Fruit fly (Drosophila melanogaster): ENCODE results near the gene SF2.

The SF2 gene

DNA sequence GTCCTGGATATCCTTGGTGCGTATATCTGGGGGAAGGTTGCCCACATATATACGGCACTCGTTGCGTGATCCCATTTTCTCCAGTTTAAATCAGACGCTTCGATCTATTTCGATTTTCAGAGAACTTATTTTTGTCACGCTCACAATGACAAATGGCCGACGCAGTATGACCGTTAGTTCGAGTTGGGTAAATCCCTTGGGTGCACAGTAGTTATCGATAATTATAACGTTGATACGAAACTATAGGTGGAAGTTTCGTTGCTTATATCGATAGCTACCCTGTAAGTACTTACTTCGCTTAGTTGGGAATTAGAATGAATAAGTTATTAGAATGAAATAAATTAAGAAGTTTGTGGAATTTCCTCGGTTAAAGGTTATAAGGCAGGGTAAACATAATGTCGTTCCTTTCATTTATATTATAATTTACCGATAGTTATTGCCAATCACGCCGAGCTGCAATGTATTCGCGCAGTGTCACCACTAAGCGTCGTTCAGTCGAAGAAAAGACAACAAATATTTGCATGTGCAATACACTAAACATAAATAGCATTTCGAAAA lies at the start of gene SF2, which contains the start of gene pad:
SF2 (minus strand) TSS at position 172 of the 558 bp plus-strand sequence.
pad (plus strand) TSS at position 502 of the 558 bp plus-strand sequence.
- TF ChIP-seq Sin3A (optimal IDR thresholded peaks at IDR 0.05) (no peak), insv (optimal IDR thresholded peaks at IDR 0.05) (no peak), psq (optimal IDR thresholded peaks at IDR 0.05) (no peak), h (optimal IDR thresholded peaks at IDR 0.05) (no peak), ttk (optimal IDR thresholded peaks at IDR 0.05) (no peak), Myc (optimal IDR thresholded peaks at IDR 0.05) (no peak)

DNA sequence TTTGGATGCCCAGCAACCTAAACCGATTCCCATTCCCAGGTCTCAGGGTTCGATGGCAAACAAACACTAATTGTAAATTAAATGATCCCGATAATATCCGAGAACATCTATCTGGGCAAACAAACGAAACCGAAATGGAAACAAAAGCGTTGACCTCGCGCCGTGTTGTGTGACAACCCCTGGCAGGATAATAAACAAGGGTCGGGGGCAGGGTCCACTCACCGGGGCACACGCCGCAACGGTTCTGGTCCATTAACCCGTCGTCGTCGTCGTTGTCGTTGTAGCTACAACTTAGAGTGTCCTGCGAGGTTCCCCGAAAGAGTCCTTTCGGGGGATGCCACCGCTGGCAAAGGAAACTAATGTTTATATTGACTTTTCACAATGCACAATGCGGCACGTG lies 47.3 kb upstream of the SF2 start:
- TF ChIP-seq Myc (optimal IDR thresholded peaks at IDR 0.05) (no peak), Sin3A (optimal IDR thresholded peaks at IDR 0.05) (no peak), h (optimal IDR thresholded peaks at IDR 0.05) (no peak), insv (optimal IDR thresholded peaks at IDR 0.05) (no peak), ttk (optimal IDR thresholded peaks at IDR 0.05) (no peak), psq (optimal IDR thresholded peaks at IDR 0.05) (no peak)

DNA sequence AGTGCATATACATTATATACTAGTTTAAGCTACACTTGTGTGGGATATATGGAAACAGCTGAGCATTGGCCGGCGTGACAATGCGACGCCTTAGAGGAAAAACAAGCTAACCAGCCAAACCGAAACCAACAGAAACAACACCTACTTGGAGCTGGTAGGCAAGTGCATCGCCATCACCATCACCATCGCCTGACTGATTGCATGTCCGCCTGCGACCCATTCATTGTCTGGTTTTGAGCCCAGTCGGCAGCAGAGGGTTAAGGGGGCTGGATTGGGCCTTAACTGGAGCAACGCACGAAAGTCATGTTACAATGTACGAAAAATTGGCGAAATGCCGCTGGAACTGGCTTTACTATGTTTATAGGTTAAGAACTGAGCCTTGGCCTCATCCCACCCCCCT lies 45.3 kb upstream of the SF2 start:
- TF ChIP-seq psq (optimal IDR thresholded peaks at IDR 0.05) (no peak), Sin3A (optimal IDR thresholded peaks at IDR 0.05) (no peak), insv (optimal IDR thresholded peaks at IDR 0.05) (no peak), h (optimal IDR thresholded peaks at IDR 0.05) (no peak), Myc (optimal IDR thresholded peaks at IDR 0.05) (no peak), ttk (optimal IDR thresholded peaks at IDR 0.05) (no peak)

DNA sequence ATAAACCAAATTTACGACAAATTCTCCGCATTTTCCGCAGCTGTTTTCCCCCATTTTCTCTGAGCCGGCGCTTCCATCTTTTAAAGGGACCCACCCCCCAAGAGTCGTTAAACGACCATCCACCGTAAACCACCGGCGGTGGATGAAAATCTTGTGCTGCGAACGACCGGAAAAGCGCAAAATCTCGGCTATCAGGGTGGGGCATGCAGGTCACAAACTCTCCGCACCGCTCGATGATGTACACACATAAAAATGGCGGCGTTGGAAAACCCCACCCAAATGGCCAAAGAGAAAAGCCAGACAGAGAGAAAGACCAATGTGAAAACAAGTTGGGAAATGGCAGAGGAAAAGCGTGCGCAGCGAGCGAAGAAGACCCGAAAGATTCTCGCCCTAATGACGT lies 43.8 kb upstream of the SF2 start:
- TF ChIP-seq Sin3A (optimal IDR thresholded peaks at IDR 0.05) (no peak), h (optimal IDR thresholded peaks at IDR 0.05) (no peak), ttk (optimal IDR thresholded peaks at IDR 0.05) (no peak), insv (optimal IDR thresholded peaks at IDR 0.05) (no peak), Myc (optimal IDR thresholded peaks at IDR 0.05) (no peak), psq (optimal IDR thresholded peaks at IDR 0.05) (no peak)

DNA sequence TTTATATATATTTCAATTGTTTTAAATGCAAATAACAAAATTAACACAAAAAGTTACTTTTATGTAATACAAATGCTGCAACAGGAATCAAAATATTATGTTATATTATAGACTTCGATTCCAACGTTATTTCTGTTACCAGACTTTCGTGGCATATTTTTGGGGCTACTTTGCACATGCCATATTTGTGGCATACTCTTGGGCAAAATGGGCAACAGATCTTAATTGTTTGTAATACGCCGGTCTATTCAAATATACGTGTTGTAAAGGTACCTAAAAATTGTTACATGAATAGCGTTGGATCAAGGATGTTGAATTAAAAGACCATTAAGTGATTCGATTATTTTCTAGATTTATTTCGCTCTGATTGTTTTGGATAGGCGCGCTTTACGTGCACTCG lies 32.3 kb upstream of the SF2 start:
- TF ChIP-seq psq (optimal IDR thresholded peaks at IDR 0.05) (no peak), Sin3A (optimal IDR thresholded peaks at IDR 0.05) (no peak), insv (optimal IDR thresholded peaks at IDR 0.05) (no peak), Myc (optimal IDR thresholded peaks at IDR 0.05) (no peak), ttk (optimal IDR thresholded peaks at IDR 0.05) (no peak), h (optimal IDR thresholded peaks at IDR 0.05) (no peak)

DNA sequence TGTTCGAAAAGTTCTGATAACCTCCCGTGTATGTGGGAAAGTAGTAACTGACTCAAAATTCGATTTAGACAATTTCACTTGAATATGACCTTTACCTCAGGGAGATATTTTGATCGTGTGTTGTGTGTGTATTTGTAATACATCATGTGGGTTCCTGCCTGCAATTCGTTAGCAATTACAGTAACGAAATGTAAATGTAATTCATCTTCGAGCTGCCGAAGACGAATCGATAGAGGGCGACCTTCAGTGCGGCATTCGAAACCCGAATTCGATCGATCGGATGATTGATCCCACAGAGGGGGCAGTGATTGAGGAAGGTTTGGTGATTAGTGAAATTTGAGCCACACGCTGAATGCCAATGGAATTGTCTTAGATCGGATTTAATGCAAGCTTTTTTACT lies 28.6 kb upstream of the SF2 start, which contains the start of gene CG10317:
CG10317 (minus strand) TSS at position 101 of the 400 bp plus-strand sequence.
- TF ChIP-seq Sin3A (optimal IDR thresholded peaks at IDR 0.05) (no peak), insv (optimal IDR thresholded peaks at IDR 0.05) (no peak), Myc (optimal IDR thresholded peaks at IDR 0.05) (no peak), ttk (optimal IDR thresholded peaks at IDR 0.05) (no peak), h (optimal IDR thresholded peaks at IDR 0.05) (no peak), psq (optimal IDR thresholded peaks at IDR 0.05) (no peak)

DNA sequence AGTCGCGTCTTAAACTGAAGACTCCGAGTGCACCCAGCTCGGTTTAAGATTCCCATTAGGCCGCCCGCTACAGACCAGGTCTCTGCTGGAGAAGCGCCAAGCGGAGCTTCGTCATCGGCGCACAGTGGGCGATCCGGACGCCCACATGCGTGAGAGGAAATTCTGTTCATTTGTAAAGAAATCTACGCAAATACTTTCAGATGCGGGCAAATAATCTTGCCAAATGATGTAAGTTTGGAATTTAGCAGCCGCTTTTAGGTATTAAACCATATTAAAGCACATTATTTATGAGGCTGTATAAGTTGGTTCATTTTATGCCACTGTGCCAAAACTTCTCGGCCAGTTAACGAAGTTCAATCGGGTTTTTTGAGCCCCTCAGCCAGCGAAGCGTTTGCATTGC lies 26.5 kb upstream of the SF2 start, which contains the start of gene js:
js (minus strand) TSS at position 19 of the 400 bp plus-strand sequence.
- TF ChIP-seq Myc (optimal IDR thresholded peaks at IDR 0.05), result no peak
- TF ChIP-seq psq (optimal IDR thresholded peaks at IDR 0.05), result no peak
- TF ChIP-seq Sin3A (optimal IDR thresholded peaks at IDR 0.05), result no peak
- TF ChIP-seq insv (optimal IDR thresholded peaks at IDR 0.05), result no peak
- TF ChIP-seq ttk (optimal IDR thresholded peaks at IDR 0.05), result no peak
- no peak for TF ChIP-seq h (optimal IDR thresholded peaks at IDR 0.05)

DNA sequence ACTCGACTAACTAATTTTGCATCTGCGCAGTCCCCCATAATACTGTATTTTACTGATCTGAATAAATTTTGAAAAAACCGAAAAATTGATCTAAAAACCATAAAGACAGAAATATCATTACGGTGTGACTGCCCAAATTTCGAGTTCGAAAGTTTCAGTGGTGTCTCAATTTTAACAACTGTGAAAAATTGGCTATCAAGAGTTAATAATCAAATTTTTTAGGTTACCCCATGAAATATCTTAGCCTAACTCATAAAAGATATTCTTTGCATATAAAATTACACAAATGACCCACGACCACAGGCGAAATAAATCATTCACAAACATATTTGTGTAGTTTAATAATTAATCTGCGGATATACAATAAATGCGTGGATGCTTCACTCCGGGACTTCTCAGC lies 18.2 kb upstream of the SF2 start, which contains the start of gene CG42446:
CG42446 (minus strand) TSS at position 101 of the 400 bp plus-strand sequence.
- no peak for TF ChIP-seq Myc (optimal IDR thresholded peaks at IDR 0.05)

DNA sequence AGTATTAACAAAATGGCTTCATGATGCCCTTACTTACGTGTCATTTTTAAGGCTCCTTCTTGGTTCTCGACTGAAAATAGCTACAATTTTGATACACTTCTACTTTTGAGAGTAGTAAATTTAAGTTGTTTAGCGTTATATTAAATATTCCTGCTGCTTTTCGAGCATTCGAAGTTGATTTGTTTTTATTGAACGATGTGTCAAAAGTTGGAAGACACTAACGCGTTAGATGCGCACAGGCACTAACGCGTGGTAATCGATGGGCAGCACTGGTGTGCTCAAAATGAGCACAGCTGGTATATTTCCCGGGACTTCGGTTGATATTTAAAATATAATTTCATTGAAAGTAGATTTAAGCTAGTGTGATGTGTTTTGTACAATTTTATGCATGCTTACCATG lies 17.3 kb upstream of the SF2 start, which contains the start of gene CG17931:
CG17931 (minus strand) TSS at position 369 of the 400 bp plus-strand sequence.
- TF ChIP-seq psq (optimal IDR thresholded peaks at IDR 0.05) (no peak), h (optimal IDR thresholded peaks at IDR 0.05) (no peak), ttk (optimal IDR thresholded peaks at IDR 0.05) (no peak), Sin3A (optimal IDR thresholded peaks at IDR 0.05) (no peak), insv (optimal IDR thresholded peaks at IDR 0.05) (no peak), Myc (optimal IDR thresholded peaks at IDR 0.05) (no peak)

DNA sequence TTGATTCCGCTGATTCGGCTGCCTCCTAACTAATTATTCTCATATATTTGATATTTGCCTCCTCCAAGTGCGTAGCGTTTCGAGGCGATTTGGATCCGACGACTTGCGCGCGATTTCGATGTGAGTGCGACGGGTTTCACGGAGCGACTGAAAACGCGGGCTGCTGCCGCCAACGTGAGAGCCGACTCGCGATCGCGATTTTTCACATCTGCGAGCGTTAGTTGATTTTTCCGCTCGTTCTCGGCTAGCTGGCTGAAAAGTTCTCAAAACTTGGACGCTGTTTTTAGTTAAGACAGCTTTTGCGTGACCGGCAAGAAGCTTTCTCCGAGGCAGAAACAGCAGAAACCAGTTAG lies 15.1 kb upstream of the SF2 start, which contains the start of gene CG10311:
CG10311 (minus strand) TSS at position 153 of the 353 bp plus-strand sequence.
- TF ChIP-seq insv (optimal IDR thresholded peaks at IDR 0.05) (no peak), Myc (optimal IDR thresholded peaks at IDR 0.05) (no peak), Sin3A (optimal IDR thresholded peaks at IDR 0.05) (no peak), psq (optimal IDR thresholded peaks at IDR 0.05) (no peak), h (optimal IDR thresholded peaks at IDR 0.05) (no peak), ttk (optimal IDR thresholded peaks at IDR 0.05) (no peak)

DNA sequence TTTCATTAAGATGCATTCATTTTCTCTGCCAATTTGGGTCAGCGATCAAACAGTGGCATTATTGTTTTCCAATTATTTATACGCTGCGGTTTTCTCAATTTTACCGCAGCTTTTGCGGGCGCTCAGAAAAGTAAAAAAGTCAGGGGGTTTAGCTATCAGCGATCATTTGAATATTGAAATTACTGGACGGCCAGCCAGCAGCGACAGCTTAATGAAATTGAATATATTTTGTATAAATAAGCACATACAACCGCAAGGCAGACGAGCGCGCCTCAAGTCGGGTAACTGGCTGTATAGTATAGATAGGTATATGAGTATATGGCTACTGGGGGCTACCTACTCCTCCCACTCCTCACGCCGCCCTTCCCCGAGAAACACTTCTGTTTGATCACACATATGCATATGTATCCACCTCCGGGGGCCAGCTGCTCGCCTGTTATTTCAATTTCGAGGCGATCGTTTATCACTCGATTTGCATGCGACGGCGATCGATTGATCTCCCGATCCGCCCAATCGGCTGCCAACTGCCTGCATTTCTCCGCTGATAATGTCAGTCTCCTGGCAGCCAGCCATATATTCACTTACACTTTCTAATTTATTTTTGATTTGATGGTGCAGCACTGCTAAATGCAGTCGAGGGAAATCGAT lies 14.6 kb upstream of the SF2 start:
- TF ChIP-seq insv (optimal IDR thresholded peaks at IDR 0.05) (no peak), h (optimal IDR thresholded peaks at IDR 0.05) (no peak), ttk (optimal IDR thresholded peaks at IDR 0.05) (no peak), Myc (optimal IDR thresholded peaks at IDR 0.05) (no peak), Sin3A (optimal IDR thresholded peaks at IDR 0.05) (no peak), psq (optimal IDR thresholded peaks at IDR 0.05) (no peak)

DNA sequence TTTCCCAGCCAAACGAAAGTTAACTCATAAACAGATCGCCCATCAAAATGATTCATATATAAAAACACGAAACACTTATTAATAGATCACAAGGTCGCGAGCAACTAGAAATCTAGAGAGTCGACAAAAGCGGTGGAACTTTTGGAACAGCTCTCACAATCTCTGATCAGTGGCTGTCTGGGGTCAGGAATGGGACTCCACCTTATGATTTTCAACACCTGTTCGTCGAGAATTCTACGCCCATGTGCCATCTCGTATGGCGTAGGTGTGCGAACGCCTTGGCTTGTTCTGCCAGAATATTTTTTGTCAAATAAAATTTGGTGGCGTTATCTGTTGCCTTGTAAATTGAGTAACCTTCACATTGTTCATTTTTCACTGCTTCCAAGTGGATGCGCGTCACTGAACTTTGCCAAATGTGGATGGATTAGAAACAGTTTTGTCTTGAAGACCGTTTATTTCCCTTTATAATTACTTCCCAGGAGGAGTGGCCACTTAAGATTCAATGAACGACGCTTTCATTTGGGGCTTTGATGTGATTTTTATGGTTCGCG lies 13.7 kb upstream of the SF2 start:
- TF ChIP-seq Myc (optimal IDR thresholded peaks at IDR 0.05) (no peak), ttk (optimal IDR thresholded peaks at IDR 0.05) (no peak), h (optimal IDR thresholded peaks at IDR 0.05) (no peak), psq (optimal IDR thresholded peaks at IDR 0.05) (no peak), Sin3A (optimal IDR thresholded peaks at IDR 0.05) (no peak), insv (optimal IDR thresholded peaks at IDR 0.05) (no peak)

All from Kc167 (cell line).